Fruit fly (Drosophila melanogaster): ENCODE data around the gene CG32536.

The CG32536 gene

dm6 chrX:19248426-19249217 lies 28.1 kb downstream of the CG32536 start, which contains the start of gene Hs3st-B (continued):
- TF ChIP-seq CG7556 (GFP tag; optimal IDR thresholded peaks at IDR 0.05), result peak; percentile 65
- TF ChIP-seq CG9437 (GFP tag; optimal IDR thresholded peaks at IDR 0.05), result peak; percentile 26
- no peak for TF ChIP-seq CG30020 (tag; optimal IDR thresholded peaks at IDR 0.05)
- TF ChIP-seq Meics (GFP tag; optimal IDR thresholded peaks at IDR 0.05), result peak; percentile 50
- 0 out of 2 replicates have a peak, but pooled peaks have one; percentile 31 for TF ChIP-seq slbo (GFP tag; IDR thresholded peaks at IDR 0.05)
- no peak for TF ChIP-seq Fer2 (tag; optimal IDR thresholded peaks at IDR 0.05)
- no peak for TF ChIP-seq CG4707 (GFP tag; optimal IDR thresholded peaks at IDR 0.05)
- peak; percentile 61 for TF ChIP-seq zf30C (GFP tag; optimal IDR thresholded peaks at IDR 0.05)
- peak; percentile 69 for TF ChIP-seq sens (GFP tag)
- TF ChIP-seq CG4424 (GFP tag; optimal IDR thresholded peaks at IDR 0.05), result peak; percentile 5
- 0 out of 3 replicates have a peak, but pooled peaks have one; percentile 24 for TF ChIP-seq row (GFP tag; IDR thresholded peaks at IDR 0.05)
- TF ChIP-seq zfh1 (GFP tag; IDR thresholded peaks at IDR 0.05), result peak; percentile 47; the same call in 2 of the 3 replicates
- TF ChIP-seq Atf6 (GFP tag; IDR thresholded peaks at IDR 0.05), result 0 out of 2 replicates have a peak, but pooled peaks have one; percentile 9
- 0 out of 2 replicates have a peak, but pooled peaks have one; percentile 13 for TF ChIP-seq Ptx1 (GFP tag; IDR thresholded peaks at IDR 0.05)
- 0 out of 3 replicates have a peak, but pooled peaks have one; percentile 24 for TF ChIP-seq HLH4C (GFP tag; IDR thresholded peaks at IDR 0.05; ENCODE audit: partially characterized antibody)
- no peak for TF ChIP-seq CG32772 (GFP tag; IDR thresholded peaks at IDR 0.05)
- TF ChIP-seq nmo (GFP tag; optimal IDR thresholded peaks at IDR 0.05), result peak; percentile 27
- TF ChIP-seq Ets65A (GFP tag), result peak; percentile 87
- no peak for TF ChIP-seq CG8388 (GFP tag; optimal IDR thresholded peaks at IDR 0.05)
- no peak for TF ChIP-seq CG34422 (GFP tag; IDR thresholded peaks at IDR 0.05)
- peak; percentile 35 for TF ChIP-seq CG8924 (tag; optimal IDR thresholded peaks at IDR 0.05)
- peak; percentile 25 for TF ChIP-seq phol (tag; optimal IDR thresholded peaks at IDR 0.05)
- peak; percentile 59 for TF ChIP-seq ewg (GFP tag; optimal IDR thresholded peaks at IDR 0.05)
- 0 out of 3 replicates have a peak, but pooled peaks have one; percentile 40 for TF ChIP-seq CG11695 (GFP tag; IDR thresholded peaks at IDR 0.05)
- TF ChIP-seq HHEX (GFP tag; optimal IDR thresholded peaks at IDR 0.05), result peak; percentile 32
- no peak for TF ChIP-seq hb (GFP tag; IDR thresholded peaks at IDR 0.05; ENCODE audit: partially characterized antibody)
- TF ChIP-seq CG17829 (tag; optimal IDR thresholded peaks at IDR 0.05), result peak; percentile 22

- TF ChIP-seq CG10654 (GFP tag; optimal IDR thresholded peaks at IDR 0.05) (peak; percentile 21), CG2712 (tag; optimal IDR thresholded peaks at IDR 0.05) (peak; percentile 36), Dek (tag; optimal IDR thresholded peaks at IDR 0.05) (peak; percentile 53), gt (GFP tag; IDR thresholded peaks at IDR 0.05) (no peak), Side (GFP tag; optimal IDR thresholded peaks at IDR 0.05) (peak; percentile 70), org-1 (GFP tag; optimal IDR thresholded peaks at IDR 0.05) (peak; percentile 63), CG10543 (GFP tag; optimal IDR thresholded peaks at IDR 0.05) (peak; percentile 31), CG10274 (GFP tag; optimal IDR thresholded peaks at IDR 0.05) (peak; percentile 21), pho (GFP tag; optimal IDR thresholded peaks at IDR 0.05) (peak; percentile 74), dan (GFP tag; IDR thresholded peaks at IDR 0.05) (no peak), dimm (GFP tag; IDR thresholded peaks at IDR 0.05) (no peak), Xrp1 (GFP tag; IDR thresholded peaks at IDR 0.05) (peak; percentile 24; the same call in 1 of the 2 replicates), CG32532 (GFP tag; IDR thresholded peaks at IDR 0.05) (peak; percentile 18; the same call in 1 of the 2 replicates), CG14860 (GFP tag; IDR thresholded peaks at IDR 0.05; ENCODE audit: partially characterized antibody) (no peak), CG15479 (GFP tag; optimal IDR thresholded peaks at IDR 0.05) (peak; percentile 40), CG9932 (GFP tag; IDR thresholded peaks at IDR 0.05) (0 out of 2 replicates have a peak, but pooled peaks have one; percentile 21), tup (GFP tag; optimal IDR thresholded peaks at IDR 0.05) (peak; percentile 19), dmrt99B (tag; optimal IDR thresholded peaks at IDR 0.05) (peak; percentile 73), CG3838 (GFP tag; optimal IDR thresholded peaks at IDR 0.05) (no peak), CG1602 (GFP tag; optimal IDR thresholded peaks at IDR 0.05) (peak; percentile 35)
Observed at dm6 chrX:19247200-19248052, 29.3 kb downstream of the CG32536 start, which contains the start of gene CG7992. Gene CG7992 (minus strand): TSS chrX:19247250.

All from whole organism, embryonic.